Worm (Caenorhabditis elegans): ENCODE results near the gene sfxn-2.
A peak's percentile ranks its signal among the peaks of the same experiment; 100 is the strongest.

Gene sfxn-2

ce11 chrX:7906430-7907014, 51.6 kb downstream of the sfxn-2 start, which contains the start of gene C39D10.1 (continued):
- TF ChIP-seq F39B2.1 (GFP tag; IDR thresholded peaks at IDR 0.05): no peak
- TF ChIP-seq athp-1 (tag; optimal IDR thresholded peaks at IDR 0.05): no peak
- no peak for TF ChIP-seq snpc-1.3 (tag; optimal IDR thresholded peaks at IDR 0.05; ENCODE audit: insufficient read depth)
- TF ChIP-seq K11D2.4 (GFP tag; IDR thresholded peaks at IDR 0.05): no peak
- no peak for TF ChIP-seq lsy-27 (tag; optimal IDR thresholded peaks at IDR 0.05; ENCODE audit: borderline replicate concordance, insufficient read depth)
- TF ChIP-seq F23B12.7 (tag; optimal IDR thresholded peaks at IDR 0.05; ENCODE audit: insufficient read depth): peak; percentile 31
- TF ChIP-seq ceh-79 (tag; optimal IDR thresholded peaks at IDR 0.05): no peak
